Fruit fly (Drosophila melanogaster) whole organism, embryonic: ENCODE results near the gene CG2278.

Source experiments
- Adf1 ChIP-seq: fragments of 200-800 bp; sonication (Bioruptor generic); IDR thresholded peaks from 2 replicates; pipeline ENCODE4 v1.3.6; 2022; ENCODE audit warnings: missing biosample characterization, missing genetic modification characterization
- Antp ChIP-seq: fragments of 200-800 bp; sonication (Bioruptor generic); optimal IDR thresholded peaks from 3 replicates; lab custom pipeline; 2016; ENCODE audit warnings: missing biosample characterization, missing genetic modification characterization
- CG10431 ChIP-seq: fragments of 200-800 bp; sonication (Bioruptor generic); optimal IDR thresholded peaks from 3 replicates; lab custom pipeline; 2018; ENCODE audit warnings: missing biosample characterization, mild to moderate bottlenecking, missing genetic modification characterization
- CG11696 ChIP-seq: fragments of 200-800 bp; sonication (Bioruptor generic); IDR thresholded peaks from 2 replicates; pipeline ENCODE4 v1.3.6; 2022; ENCODE audit warnings: missing biosample characterization, missing genetic modification characterization
- CG13296 ChIP-seq: fragments of 200-800 bp; sonication (Bioruptor generic); optimal IDR thresholded peaks from 3 replicates; lab custom pipeline; 2018; ENCODE audit warnings: missing biosample characterization, mild to moderate bottlenecking, missing genetic modification characterization
- CG14667 ChIP-seq: fragments of 200-800 bp; sonication (Bioruptor generic); IDR thresholded peaks from 2 replicates; pipeline ENCODE4 v1.3.6; 2022; ENCODE audit warnings: missing biosample characterization, missing genetic modification characterization
- CG18476 ChIP-seq: fragments of 200-800 bp; sonication (Bioruptor generic); optimal IDR thresholded peaks from 2 replicates; lab custom pipeline; 2016; ENCODE audit warnings: missing biosample characterization, mild to moderate bottlenecking, missing genetic modification characterization
- CG18764 ChIP-seq: fragments of 200-800 bp; sonication (Bioruptor generic); optimal IDR thresholded peaks from 3 replicates; lab custom pipeline; 2016; ENCODE audit warnings: missing biosample characterization, missing genetic modification characterization
- CG2129 ChIP-seq: fragments of 200-800 bp; sonication (Bioruptor generic); IDR thresholded peaks from 2 replicates; pipeline ENCODE4 v1.3.6; 2022; ENCODE audit warnings: missing biosample characterization, missing genetic modification characterization; ENCODE audit not compliant: partially characterized antibody
- CG2199 ChIP-seq: fragments of 200-800 bp; sonication (Bioruptor generic); IDR thresholded peaks from 3 replicates; pipeline ENCODE4 v1.3.6; 2022; ENCODE audit warnings: missing biosample characterization, missing genetic modification characterization
- CG31441 ChIP-seq: fragments of 200-800 bp; sonication (Bioruptor generic); IDR thresholded peaks from 2 replicates; pipeline ENCODE4 v1.3.6; 2022; ENCODE audit warnings: missing biosample characterization, missing genetic modification characterization
- CG32532 ChIP-seq: fragments of 200-800 bp; sonication (Bioruptor generic); IDR thresholded peaks from 2 replicates; pipeline ENCODE4 v1.3.6; 2022; ENCODE audit warnings: missing biosample characterization, missing genetic modification characterization
- CG33213 ChIP-seq: fragments of 200-800 bp; sonication (Bioruptor generic); optimal IDR thresholded peaks from 3 replicates; lab custom pipeline; 2016; ENCODE audit warnings: missing biosample characterization, missing genetic modification characterization
- CG34376 ChIP-seq: fragments of 200-800 bp; sonication (Bioruptor generic); optimal IDR thresholded peaks from 2 replicates; lab custom pipeline; 2018; ENCODE audit warnings: missing biosample characterization, mild to moderate bottlenecking, missing genetic modification characterization
- CG4282 ChIP-seq: fragments of 200-800 bp; sonication (Bioruptor generic); optimal IDR thresholded peaks from 2 replicates; lab custom pipeline; 2016; ENCODE audit warnings: missing biosample characterization, missing genetic modification characterization
- CG4820 ChIP-seq: fragments of 200-800 bp; sonication (Bioruptor generic); optimal IDR thresholded peaks from 3 replicates; lab custom pipeline; 2016; ENCODE audit warnings: missing biosample characterization, missing genetic modification characterization
- CG7271 ChIP-seq: fragments of 200-800 bp; sonication (Bioruptor generic); optimal IDR thresholded peaks from 2 replicates; lab custom pipeline; 2018; ENCODE audit warnings: missing biosample characterization, mild to moderate bottlenecking, missing genetic modification characterization, moderate library complexity
- CG7556 ChIP-seq: fragments of 200-800 bp; sonication (Bioruptor generic); optimal IDR thresholded peaks from 2 replicates; lab custom pipeline; 2017; ENCODE audit warnings: missing biosample characterization, mild to moderate bottlenecking, missing genetic modification characterization
- CG8290 ChIP-seq, 3 experiments: fragments of 200-800 bp; sonication (Bioruptor generic); optimal IDR thresholded peaks; 2 replicates each; lab custom pipeline; 2016 to 2019; ENCODE audit warnings: missing biosample characterization in 3 of 3, missing genetic modification characterization in 3 of 3, mild to moderate bottlenecking in 2 of 3, moderate library complexity in 1 of 3
- CG8388 ChIP-seq: fragments of 200-800 bp; sonication (Bioruptor generic); optimal IDR thresholded peaks from 2 replicates; lab custom pipeline; 2019; ENCODE audit warnings: missing biosample characterization, mild to moderate bottlenecking, missing genetic modification characterization, moderate library complexity
- CG9932 ChIP-seq: fragments of 200-800 bp; sonication (Bioruptor generic); IDR thresholded peaks from 2 replicates; pipeline ENCODE4 v1.3.6; 2022; ENCODE audit warnings: missing biosample characterization, missing genetic modification characterization
- CHES-1-like ChIP-seq: fragments of 200-800 bp; sonication (Bioruptor generic); optimal IDR thresholded peaks from 2 replicates; lab custom pipeline; 2016; ENCODE audit warnings: missing biosample characterization, missing genetic modification characterization
- D ChIP-seq, 2 experiments: fragments of 200-800 bp in 1 of 2; fragments of >200 bp in 1 of 2; sonication (Bioruptor generic) in 1 of 2; optimal IDR thresholded peaks; 2 replicates in 1 of 2; 3 replicates in 1 of 2; lab custom pipeline; 2017; ENCODE audit warnings: mild to moderate bottlenecking in 1 of 2, missing biosample characterization in 1 of 2, missing genetic modification characterization in 1 of 2, missing genetic modification reagents in 1 of 2
- D19A ChIP-seq: fragments of 200-800 bp; optimal IDR thresholded peaks from 3 replicates; lab custom pipeline; 2019; ENCODE audit warnings: missing biosample characterization, mild to moderate bottlenecking, missing genetic modification characterization, moderate library complexity
- Dbx ChIP-seq: fragments of 200-800 bp; sonication (Bioruptor generic); IDR thresholded peaks from 3 replicates; pipeline ENCODE4 v1.3.6; 2022; ENCODE audit warnings: missing biosample characterization, missing genetic modification characterization
- Drgx ChIP-seq: fragments of 200-800 bp; sonication (Bioruptor generic); IDR thresholded peaks from 2 replicates; pipeline ENCODE4 v1.3.6; 2022; ENCODE audit warnings: missing biosample characterization, missing genetic modification characterization
- Eip74EF ChIP-seq, 2 experiments: fragments of 200-800 bp in 1 of 2; fragments of >200 bp in 1 of 2; sonication (Bioruptor generic) in 1 of 2; optimal IDR thresholded peaks; 2 replicates each; lab custom pipeline; 2017 to 2019; ENCODE audit warnings: missing biosample characterization in 2 of 2, missing genetic modification characterization in 2 of 2, mild to moderate bottlenecking in 1 of 2, moderate library complexity in 1 of 2
- Gug ChIP-seq: fragments of 200-800 bp; sonication (Bioruptor generic); IDR thresholded peaks from 4 replicates; pipeline ENCODE4 v1.3.6; 2022; ENCODE audit warnings: missing biosample characterization, missing genetic modification characterization
- HLH3B ChIP-seq: fragments of 200-800 bp; sonication (Bioruptor generic); IDR thresholded peaks from 2 replicates; pipeline ENCODE4 v1.3.6; 2022; ENCODE audit warnings: missing biosample characterization, missing genetic modification characterization
- Kr ChIP-seq: fragments of 200-800 bp; sonication (Bioruptor generic); optimal IDR thresholded peaks from 2 replicates; lab custom pipeline; 2017; ENCODE audit warnings: missing biosample characterization, mild to moderate bottlenecking, missing genetic modification characterization
- MTF-1 ChIP-seq: fragments of 200-800 bp; sonication (Bioruptor generic); optimal IDR thresholded peaks from 2 replicates; lab custom pipeline; 2018; ENCODE audit warnings: missing biosample characterization, mild to moderate bottlenecking, missing genetic modification characterization, borderline replicate concordance
- Xbp1 ChIP-seq: fragments of 200-800 bp; sonication (Bioruptor generic); optimal IDR thresholded peaks from 3 replicates; lab custom pipeline; 2016; ENCODE audit warnings: missing biosample characterization, mild to moderate bottlenecking, missing genetic modification characterization
- ase ChIP-seq: fragments of 200-800 bp; sonication (Bioruptor generic); IDR thresholded peaks from 3 replicates; pipeline ENCODE4 v1.3.6; 2022; ENCODE audit warnings: missing biosample characterization, missing genetic modification characterization
- ash1 ChIP-seq: fragments of 200-800 bp; sonication (Bioruptor generic); optimal IDR thresholded peaks from 2 replicates; lab custom pipeline; 2018; ENCODE audit warnings: missing biosample characterization, mild to moderate bottlenecking, missing genetic modification characterization
- chif ChIP-seq, 2 experiments: fragments of 200-800 bp; sonication (Bioruptor generic); optimal IDR thresholded peaks; 3 replicates each; lab custom pipeline; 2016; ENCODE audit warnings: missing biosample characterization in 2 of 2, missing genetic modification characterization in 2 of 2
- cwo ChIP-seq: fragments of 200-800 bp; sonication (Bioruptor generic); optimal IDR thresholded peaks from 3 replicates; lab custom pipeline; 2017; ENCODE audit warnings: missing biosample characterization, missing genetic modification characterization, mild to moderate bottlenecking, moderate library complexity, missing genetic modification reagents
- fd102C ChIP-seq: fragments of 200-800 bp; sonication (Bioruptor generic); optimal IDR thresholded peaks from 2 replicates; lab custom pipeline; 2018; ENCODE audit warnings: missing biosample characterization, mild to moderate bottlenecking, missing genetic modification characterization, moderate library complexity
- fd96Cb ChIP-seq: fragments of 200-800 bp; sonication (Bioruptor generic); optimal IDR thresholded peaks from 2 replicates; lab custom pipeline; 2018; ENCODE audit warnings: missing biosample characterization, mild to moderate bottlenecking, missing genetic modification characterization, moderate library complexity
- gcm2 ChIP-seq: fragments of 200-800 bp; sonication (Bioruptor generic); optimal IDR thresholded peaks from 2 replicates; lab custom pipeline; 2016; ENCODE audit warnings: missing biosample characterization, missing genetic modification characterization
- hbn ChIP-seq: fragments of 200-800 bp; sonication (Bioruptor generic); IDR thresholded peaks from 2 replicates; pipeline ENCODE4 v1.3.6; 2022; ENCODE audit warnings: missing biosample characterization, missing genetic modification characterization; ENCODE audit not compliant: partially characterized antibody
- mam ChIP-seq: fragments of 200-800 bp; sonication (Bioruptor generic); optimal IDR thresholded peaks from 3 replicates; lab custom pipeline; 2016; ENCODE audit warnings: missing biosample characterization, missing genetic modification characterization
- pum ChIP-seq: fragments of 200-800 bp; sonication (Bioruptor generic); optimal IDR thresholded peaks from 2 replicates; lab custom pipeline; 2016; ENCODE audit warnings: missing biosample characterization, missing genetic modification characterization
- seq ChIP-seq: fragments of 200-800 bp; sonication (Bioruptor generic); IDR thresholded peaks from 2 replicates; pipeline ENCODE4 v1.3.6; 2022; ENCODE audit warnings: missing biosample characterization, missing genetic modification characterization
- sna ChIP-seq: fragments of 200-800 bp; sonication (Bioruptor generic); IDR thresholded peaks from 2 replicates; pipeline ENCODE4 v1.3.6; 2022; ENCODE audit warnings: missing biosample characterization, missing genetic modification characterization; ENCODE audit not compliant: partially characterized antibody
- sug ChIP-seq: fragments of 200-800 bp; optimal IDR thresholded peaks from 2 replicates; lab custom pipeline; 2019; ENCODE audit warnings: missing biosample characterization, mild to moderate bottlenecking, missing genetic modification characterization, moderate library complexity
- tio ChIP-seq: fragments of 200-800 bp; sonication (Bioruptor generic); optimal IDR thresholded peaks from 2 replicates; lab custom pipeline; 2017; ENCODE audit warnings: missing biosample characterization, missing genetic modification characterization, inconsistent platforms
- trem ChIP-seq: fragments of 200-800 bp; optimal IDR thresholded peaks from 3 replicates; lab custom pipeline; 2019; ENCODE audit warnings: missing biosample characterization, mild to moderate bottlenecking, missing genetic modification characterization, moderate library complexity
- zen ChIP-seq: fragments of 200-800 bp; sonication (Bioruptor generic); optimal IDR thresholded peaks from 3 replicates; lab custom pipeline; 2018; ENCODE audit warnings: missing biosample characterization, mild to moderate bottlenecking, missing genetic modification characterization, moderate library complexity
- zfh2 ChIP-seq: fragments of 200-800 bp; sonication (Bioruptor generic); optimal IDR thresholded peaks from 2 replicates; lab custom pipeline; 2016; ENCODE audit warnings: missing biosample characterization, missing genetic modification characterization

CG2278 gene

dm6 chrX:8157294-8157693 lies 12.8 kb downstream of the CG2278 start, which contains the start of the genes Traf6 and GIIIspla2 (continued):
- no peak for TF ChIP-seq CG4282 (GFP tag; lab: Kevin White, UChicago)
- TF ChIP-seq Dbx (GFP tag; lab: Robert Waterston, UW) = peak; percentile 81
- TF ChIP-seq sna (GFP tag; lab: Robert Waterston, UW) = 0 out of 2 replicates have a peak, but pooled peaks have one; percentile 40
- no peak for TF ChIP-seq Eip74EF (GFP tag; optimal IDR thresholded peaks at IDR 0.05; lab: Kevin White, UChicago)
- TF ChIP-seq CG7556 (GFP tag; lab: Kevin White, UChicago) = peak; percentile 63
- TF ChIP-seq cwo (GFP tag; lab: Kevin White, UChicago) = peak; percentile 50
- peak; percentile 75 for TF ChIP-seq Xbp1 (GFP tag; lab: Kevin White, UChicago)
- TF ChIP-seq CG18764 (GFP tag; lab: Kevin White, UChicago) = peak; percentile 43
- TF ChIP-seq CG11696 (GFP tag; lab: Robert Waterston, UW) = peak; percentile 30; the same call in 1 of the 2 replicates
- peak; percentile 83 for TF ChIP-seq CG32532
- peak; percentile 67 for TF ChIP-seq Drgx (GFP tag; lab: Robert Waterston, UW)
- TF ChIP-seq hbn = no peak
- peak; percentile 66 for TF ChIP-seq fd96Cb
- TF ChIP-seq CG34376 (GFP tag; lab: Kevin White, UChicago) = peak; percentile 42
- no peak for TF ChIP-seq ash1 (GFP tag; lab: Kevin White, UChicago)
- TF ChIP-seq CG31441 (GFP tag; lab: Robert Waterston, UW) = no peak; the same call in 1 of the 2 replicates
- TF ChIP-seq D19A = no peak
- no peak for TF ChIP-seq gcm2 (GFP tag; lab: Kevin White, UChicago)
- peak; percentile 68 for TF ChIP-seq CG33213 (GFP tag; lab: Kevin White, UChicago)
- no peak for TF ChIP-seq CG7271 (tag; lab: Kevin White, UChicago)
- TF ChIP-seq trem (tag; lab: Kevin White, UChicago) = peak; percentile 83
- no peak for TF ChIP-seq tio (GFP tag; lab: Kevin White, UChicago)
- TF ChIP-seq Antp (GFP tag; lab: Kevin White, UChicago) = peak; percentile 10
- peak; percentile 55 to 61 for TF ChIP-seq chif (GFP tag; optimal IDR thresholded peaks at IDR 0.05; lab: Kevin White, UChicago)
- peak; percentile 55; the same call in 1 of the 3 replicates for TF ChIP-seq ase (GFP tag; lab: Robert Waterston, UW)
- TF ChIP-seq CG10431 (GFP tag; lab: Kevin White, UChicago) = no peak
- peak; percentile 15 for TF ChIP-seq CG8290 (GFP tag; optimal IDR thresholded peaks at IDR 0.05; lab: Kevin White, UChicago)
- peak in 1 of 2 experiments; percentile 60 for TF ChIP-seq CG8290 (tag; optimal IDR thresholded peaks at IDR 0.05; lab: Kevin White, UChicago)
- TF ChIP-seq CG18476 = peak; percentile 79
- TF ChIP-seq CG8388 = peak; percentile 79
- peak; percentile 68; the same call in 1 of the 3 replicates for TF ChIP-seq CG2199 (GFP tag; lab: Robert Waterston, UW)
- TF ChIP-seq seq (GFP tag; lab: Robert Waterston, UW) = peak; percentile 56
- TF ChIP-seq sug (tag; lab: Kevin White, UChicago) = peak; percentile 84
- TF ChIP-seq D (optimal IDR thresholded peaks at IDR 0.05; lab: Kevin White, UChicago) = no peak
- peak; percentile 51 for TF ChIP-seq D (GFP tag; optimal IDR thresholded peaks at IDR 0.05; lab: Kevin White, UChicago)
- no peak for TF ChIP-seq fd102C (GFP tag; lab: Kevin White, UChicago)
- peak; percentile 60 for TF ChIP-seq zen (tag; lab: Kevin White, UChicago)
- no peak for TF ChIP-seq MTF-1 (GFP tag; lab: Kevin White, UChicago)
- TF ChIP-seq CG9932 = peak; percentile 85
- TF ChIP-seq Adf1 (GFP tag; lab: Robert Waterston, UW) = peak; percentile 48; the same call in 1 of the 2 replicates
- peak; percentile 67 for TF ChIP-seq CG13296 (GFP tag; lab: Kevin White, UChicago)
- no peak for TF ChIP-seq CG2129
- TF ChIP-seq CG4820 (GFP tag; lab: Kevin White, UChicago) = peak; percentile 42
- peak; percentile 53 for TF ChIP-seq CHES-1-like (GFP tag; lab: Kevin White, UChicago)
- TF ChIP-seq HLH3B = peak; percentile 71
- peak; percentile 65 for TF ChIP-seq Gug (GFP tag; lab: Robert Waterston, UW)
- TF ChIP-seq mam (GFP tag; lab: Kevin White, UChicago) = peak; percentile 79
- TF ChIP-seq zfh2 (GFP tag; lab: Kevin White, UChicago) = peak; percentile 73
- TF ChIP-seq pum = peak; percentile 64
- TF ChIP-seq CG14667 (GFP tag; lab: Robert Waterston, UW) = peak; percentile 66
- TF ChIP-seq Kr (GFP tag; lab: Kevin White, UChicago) = no peak
